Fruit fly (Drosophila melanogaster) whole organism, embryonic: Measurements from ENCODE around the gene Hayan.

Experiments used
- Abd-B ChIP-seq: fragments of 200-800 bp; sonication (Bioruptor generic); optimal IDR thresholded peaks from 2 replicates; lab custom pipeline; 2018; ENCODE audit warnings: missing biosample characterization, mild to moderate bottlenecking, missing genetic modification characterization, moderate library complexity
- Aef1 ChIP-seq: fragments of 200-800 bp; sonication (Bioruptor generic); IDR thresholded peaks from 3 replicates; pipeline ENCODE4 v1.3.6; 2022; ENCODE audit warnings: missing biosample characterization, missing genetic modification characterization
- Bdp1 ChIP-seq: fragments of 200-800 bp; sonication (Bioruptor generic); optimal IDR thresholded peaks from 3 replicates; lab custom pipeline; 2016; ENCODE audit warnings: missing biosample characterization, missing genetic modification characterization
- CG10321 ChIP-seq: fragments of 200-800 bp; sonication (Bioruptor generic); IDR thresholded peaks from 2 replicates; pipeline ENCODE4 v1.3.6; 2022; ENCODE audit warnings: missing biosample characterization, missing genetic modification characterization
- CG11085 ChIP-seq: fragments of 200-800 bp; sonication (Bioruptor generic); IDR thresholded peaks from 2 replicates; pipeline ENCODE4 v1.3.6; 2022; ENCODE audit warnings: missing biosample characterization, missing genetic modification characterization
- CG11723 ChIP-seq: fragments of 200-800 bp; sonication (Bioruptor generic); optimal IDR thresholded peaks from 2 replicates; lab custom pipeline; 2017; ENCODE audit warnings: missing biosample characterization, mild to moderate bottlenecking, missing genetic modification characterization
- CG12155 ChIP-seq: fragments of 200-800 bp; sonication (Bioruptor generic); optimal IDR thresholded peaks from 3 replicates; lab custom pipeline; 2016; ENCODE audit warnings: missing biosample characterization, missing genetic modification characterization
- CG13296 ChIP-seq: fragments of 200-800 bp; sonication (Bioruptor generic); optimal IDR thresholded peaks from 3 replicates; lab custom pipeline; 2018; ENCODE audit warnings: missing biosample characterization, mild to moderate bottlenecking, missing genetic modification characterization
- CG13424 ChIP-seq: fragments of 200-800 bp; sonication (Bioruptor generic); optimal IDR thresholded peaks from 2 replicates; lab custom pipeline; 2019; ENCODE audit warnings: missing biosample characterization, mild to moderate bottlenecking, missing genetic modification characterization, moderate library complexity
- CG14667 ChIP-seq: fragments of 200-800 bp; sonication (Bioruptor generic); IDR thresholded peaks from 2 replicates; pipeline ENCODE4 v1.3.6; 2022; ENCODE audit warnings: missing biosample characterization, missing genetic modification characterization
- CG17328 ChIP-seq: fragments of 200-800 bp; sonication (Bioruptor generic); IDR thresholded peaks from 2 replicates; pipeline ENCODE4 v1.3.6; 2022; ENCODE audit warnings: missing biosample characterization, missing genetic modification characterization
- CG2116 ChIP-seq: fragments of 200-800 bp; sonication (Bioruptor generic); optimal IDR thresholded peaks from 3 replicates; lab custom pipeline; 2018; ENCODE audit warnings: missing biosample characterization, mild to moderate bottlenecking, missing genetic modification characterization
- CG30403 ChIP-seq: fragments of 200-800 bp; sonication (Bioruptor generic); optimal IDR thresholded peaks from 3 replicates; lab custom pipeline; 2016; ENCODE audit warnings: missing biosample characterization, missing genetic modification characterization
- CG32767 ChIP-seq: fragments of 200-800 bp; sonication (Bioruptor generic); IDR thresholded peaks from 2 replicates; pipeline ENCODE4 v1.3.6; 2022; ENCODE audit warnings: missing biosample characterization, missing genetic modification characterization
- CG3407 ChIP-seq: fragments of 200-800 bp; sonication (Bioruptor generic); optimal IDR thresholded peaks from 2 replicates; lab custom pipeline; 2018; ENCODE audit warnings: missing biosample characterization, mild to moderate bottlenecking, missing genetic modification characterization
- CG3995 ChIP-seq: fragments of 200-800 bp; sonication (Bioruptor generic); optimal IDR thresholded peaks from 3 replicates; lab custom pipeline; 2016; ENCODE audit warnings: missing biosample characterization, missing genetic modification characterization
- CG42726 ChIP-seq: fragments of 200-800 bp; sonication (Bioruptor generic); IDR thresholded peaks from 2 replicates; pipeline ENCODE4 v1.3.6; 2022; ENCODE audit warnings: missing biosample characterization, missing genetic modification characterization; ENCODE audit not compliant: partially characterized antibody
- CG4360 ChIP-seq: fragments of 200-800 bp; sonication (Bioruptor generic); IDR thresholded peaks from 2 replicates; pipeline ENCODE4 v1.3.6; 2022; ENCODE audit warnings: missing biosample characterization, missing genetic modification characterization
- CG6791 ChIP-seq: fragments of 200-800 bp; sonication (Bioruptor generic); IDR thresholded peaks from 3 replicates; pipeline ENCODE4 v1.3.6; 2022; ENCODE audit warnings: missing biosample characterization, missing genetic modification characterization; ENCODE audit not compliant: partially characterized antibody
- CG7372 ChIP-seq: fragments of 200-800 bp; sonication (Bioruptor generic); IDR thresholded peaks from 2 replicates; pipeline ENCODE4 v1.3.6; 2022; ENCODE audit warnings: missing biosample characterization, missing genetic modification characterization
- CG7786 ChIP-seq: fragments of 200-800 bp; sonication (Bioruptor generic); optimal IDR thresholded peaks from 2 replicates; lab custom pipeline; 2016; ENCODE audit warnings: missing biosample characterization, missing genetic modification characterization
- CG8359 ChIP-seq: fragments of 200-800 bp; sonication (Bioruptor generic); optimal IDR thresholded peaks from 2 replicates; lab custom pipeline; 2017; ENCODE audit warnings: missing biosample characterization, mild to moderate bottlenecking, missing genetic modification characterization, borderline replicate concordance
- CG9817 ChIP-seq: fragments of 200-800 bp; sonication (Bioruptor generic); optimal IDR thresholded peaks from 2 replicates; lab custom pipeline; 2018; ENCODE audit warnings: missing biosample characterization, mild to moderate bottlenecking, missing genetic modification characterization, moderate library complexity
- Chrac-16 ChIP-seq: fragments of 200-800 bp; sonication (Bioruptor generic); optimal IDR thresholded peaks from 3 replicates; lab custom pipeline; 2016; ENCODE audit warnings: missing biosample characterization, missing genetic modification characterization
- Doc2 ChIP-seq: fragments of 200-800 bp; sonication (Bioruptor generic); IDR thresholded peaks from 2 replicates; pipeline ENCODE4 v1.3.6; 2022; ENCODE audit warnings: missing biosample characterization, missing genetic modification characterization
- Drgx ChIP-seq: fragments of 200-800 bp; sonication (Bioruptor generic); IDR thresholded peaks from 2 replicates; pipeline ENCODE4 v1.3.6; 2022; ENCODE audit warnings: missing biosample characterization, missing genetic modification characterization
- Fer2 ChIP-seq: fragments of 200-800 bp; sonication (Bioruptor generic); optimal IDR thresholded peaks from 2 replicates; lab custom pipeline; 2018; ENCODE audit warnings: missing biosample characterization, mild to moderate bottlenecking, missing genetic modification characterization, moderate library complexity
- H15 ChIP-seq: fragments of 200-800 bp; sonication (Bioruptor generic); IDR thresholded peaks from 3 replicates; pipeline ENCODE4 v1.3.6; 2022; ENCODE audit warnings: missing biosample characterization, missing genetic modification characterization
- HLHmδ ChIP-seq: fragments of 200-800 bp; sonication (Bioruptor generic); optimal IDR thresholded peaks from 2 replicates; lab custom pipeline; 2018; ENCODE audit warnings: missing biosample characterization, mild to moderate bottlenecking, missing genetic modification characterization, moderate library complexity
- Hey ChIP-seq: fragments of 200-800 bp; sonication (Bioruptor generic); optimal IDR thresholded peaks from 3 replicates; lab custom pipeline; 2018; ENCODE audit warnings: missing biosample characterization, mild to moderate bottlenecking, missing genetic modification characterization
- MTF-1 ChIP-seq: fragments of 200-800 bp; sonication (Bioruptor generic); optimal IDR thresholded peaks from 2 replicates; lab custom pipeline; 2018; ENCODE audit warnings: missing biosample characterization, mild to moderate bottlenecking, missing genetic modification characterization, borderline replicate concordance
- Sox102F ChIP-seq: fragments of 200-800 bp; sonication (Bioruptor generic); optimal IDR thresholded peaks from 2 replicates; lab custom pipeline; 2018; ENCODE audit warnings: missing biosample characterization, mild to moderate bottlenecking, missing genetic modification characterization, moderate library complexity
- Sry-β ChIP-seq: fragments of 200-800 bp; sonication (Bioruptor generic); optimal IDR thresholded peaks from 2 replicates; lab custom pipeline; 2018; ENCODE audit warnings: missing biosample characterization, mild to moderate bottlenecking, missing genetic modification characterization, moderate library complexity
- az2 ChIP-seq: fragments of 200-800 bp; sonication (Bioruptor generic); optimal IDR thresholded peaks from 3 replicates; lab custom pipeline; 2016; ENCODE audit warnings: missing biosample characterization, missing genetic modification characterization
- dati ChIP-seq: fragments of 200-800 bp; sonication (Bioruptor generic); IDR thresholded peaks from 2 replicates; pipeline ENCODE4 v1.3.6; 2022; ENCODE audit warnings: missing biosample characterization, missing genetic modification characterization
- dmrt11E ChIP-seq: fragments of 200-800 bp; sonication (Bioruptor generic); optimal IDR thresholded peaks from 3 replicates; lab custom pipeline; 2018; ENCODE audit warnings: missing biosample characterization, mild to moderate bottlenecking, missing genetic modification characterization, moderate library complexity
- emc ChIP-seq: fragments of 200-800 bp; sonication (Bioruptor generic); optimal IDR thresholded peaks from 2 replicates; lab custom pipeline; 2016; ENCODE audit warnings: missing biosample characterization, missing genetic modification characterization
- ems ChIP-seq: fragments of 200-800 bp; sonication (Bioruptor generic); optimal IDR thresholded peaks from 3 replicates; lab custom pipeline; 2016; ENCODE audit warnings: missing biosample characterization, missing genetic modification characterization
- eve ChIP-seq, 2 experiments: fragments of >200 bp; optimal IDR thresholded peaks; 2 replicates each; lab custom pipeline; 2017; ENCODE audit warnings: missing biosample characterization in 2 of 2, missing genetic modification characterization in 2 of 2
- eyg ChIP-seq: fragments of 200-800 bp; sonication (Bioruptor generic); optimal IDR thresholded peaks from 3 replicates; lab custom pipeline; 2016; ENCODE audit warnings: missing biosample characterization, missing genetic modification characterization
- gcm ChIP-seq: fragments of 200-800 bp; sonication (Bioruptor generic); optimal IDR thresholded peaks from 2 replicates; lab custom pipeline; 2019; ENCODE audit warnings: missing biosample characterization, mild to moderate bottlenecking, missing genetic modification characterization, moderate library complexity
- gt ChIP-seq: fragments of 200-800 bp; sonication (Bioruptor generic); IDR thresholded peaks from 2 replicates; pipeline ENCODE4 v1.3.6; 2022; ENCODE audit warnings: missing biosample characterization, missing genetic modification characterization
- lab ChIP-seq: fragments of 200-800 bp; sonication (Bioruptor generic); optimal IDR thresholded peaks from 3 replicates; lab custom pipeline; 2017; ENCODE audit warnings: missing biosample characterization, missing genetic modification characterization, mild to moderate bottlenecking, moderate library complexity, missing genetic modification reagents
- lov ChIP-seq, 2 experiments: fragments of 200-800 bp in 1 of 2; fragments of >200 bp in 1 of 2; sonication (Bioruptor generic) in 1 of 2; IDR thresholded peaks in 1 of 2; optimal IDR thresholded peaks in 1 of 2; 2 replicates in 1 of 2; 3 replicates in 1 of 2; pipeline versions ENCODE4 v1.3.6 to Lab custom; 2017 to 2022; ENCODE audit warnings: missing biosample characterization in 1 of 2, missing genetic modification characterization in 1 of 2
- nerfin-2 ChIP-seq: fragments of 200-800 bp; sonication (Bioruptor generic); IDR thresholded peaks from 2 replicates; pipeline ENCODE4 v1.3.6; 2022; ENCODE audit warnings: missing biosample characterization, missing genetic modification characterization; ENCODE audit not compliant: partially characterized antibody
- otp ChIP-seq: fragments of 200-800 bp; sonication (Bioruptor generic); IDR thresholded peaks from 3 replicates; pipeline ENCODE4, ENCODE4 v1.3.6; 2022; ENCODE audit warnings: missing biosample characterization, missing genetic modification characterization
- pzg ChIP-seq: fragments of 200-800 bp; sonication (Bioruptor generic); optimal IDR thresholded peaks from 3 replicates; lab custom pipeline; 2018; ENCODE audit warnings: missing biosample characterization, mild to moderate bottlenecking, missing genetic modification characterization, moderate library complexity
- scrt ChIP-seq: fragments of 200-800 bp; sonication (Bioruptor generic); optimal IDR thresholded peaks from 2 replicates; lab custom pipeline; 2018; ENCODE audit warnings: missing biosample characterization, mild to moderate bottlenecking, missing genetic modification characterization, moderate library complexity
- sob ChIP-seq: fragments of 200-800 bp; sonication (Bioruptor generic); IDR thresholded peaks from 2 replicates; pipeline ENCODE4 v1.3.6; 2022; ENCODE audit warnings: missing biosample characterization, missing genetic modification characterization
- tup ChIP-seq: fragments of 200-800 bp; sonication (Bioruptor generic); optimal IDR thresholded peaks from 2 replicates; lab custom pipeline; 2016; ENCODE audit warnings: missing biosample characterization, mild to moderate bottlenecking, missing genetic modification characterization, moderate library complexity
- wek ChIP-seq: fragments of 200-800 bp; sonication (Bioruptor generic); optimal IDR thresholded peaks from 3 replicates; lab custom pipeline; 2018; ENCODE audit warnings: missing biosample characterization, mild to moderate bottlenecking, missing genetic modification characterization, moderate library complexity

The Hayan gene

dm6 chrX:18512271-18512679, 28.7 kb upstream of the Hayan start, which contains the start of gene Ggt-1 (continued):
- TF ChIP-seq H15 (GFP tag; lab: Robert Waterston, UW) (no peak), CG13424 (no peak), CG14667 (GFP tag; lab: Robert Waterston, UW) (no peak), CG17328 (no peak), sob (peak; percentile 49; the same call in 1 of the 2 replicates), Bdp1 (GFP tag; lab: Kevin White, UChicago) (no peak), CG13296 (GFP tag; lab: Kevin White, UChicago) (no peak), CG32767 (GFP tag; lab: Robert Waterston, UW) (no peak), CG7372 (GFP tag; lab: Robert Waterston, UW) (no peak), lab (peak; percentile 42), CG10321 (no peak), CG11723 (GFP tag; lab: Kevin White, UChicago) (no peak), eve (GFP tag; optimal IDR thresholded peaks at IDR 0.05; lab: Kevin White, UChicago) (no peak), pzg (GFP tag; lab: Kevin White, UChicago) (peak; percentile 76), Drgx (no peak), CG3995 (GFP tag; lab: Kevin White, UChicago) (peak; percentile 97), HLHmδ (GFP tag; lab: Kevin White, UChicago) (no peak), CG2116 (peak; percentile 46), otp (GFP tag; lab: Robert Waterston, UW) (no peak), Hey (tag; lab: Kevin White, UChicago) (no peak), Sox102F (no peak), nerfin-2 (GFP tag; lab: Robert Waterston, UW) (peak; percentile 97), CG4360 (no peak), CG11085 (no peak), CG8359 (GFP tag; lab: Kevin White, UChicago) (no peak), dati (GFP tag; lab: Robert Waterston, UW) (no peak), CG9817 (tag; lab: Kevin White, UChicago) (no peak), Abd-B (GFP tag; lab: Kevin White, UChicago) (no peak), eyg (GFP tag; lab: Kevin White, UChicago) (no peak), MTF-1 (peak; percentile 100), lov (optimal IDR thresholded peaks at IDR 0.05; lab: Kevin White, UChicago) (no peak), lov (GFP tag; IDR thresholded peaks at IDR 0.05; lab: Robert Waterston, UW) (no peak), Doc2 (GFP tag; lab: Robert Waterston, UW) (no peak), wek (GFP tag; lab: Kevin White, UChicago) (peak; percentile 3), CG6791 (GFP tag; lab: Robert Waterston, UW) (peak; percentile 95), CG42726 (peak; percentile 84), Chrac-16 (GFP tag; lab: Kevin White, UChicago) (no peak), az2 (GFP tag; lab: Kevin White, UChicago) (no peak), Aef1 (GFP tag; lab: Robert Waterston, UW) (no peak), gt (GFP tag; lab: Robert Waterston, UW) (no peak), emc (no peak), gcm (GFP tag; lab: Kevin White, UChicago) (no peak), CG30403 (GFP tag; lab: Kevin White, UChicago) (no peak), tup (GFP tag; lab: Kevin White, UChicago) (no peak), Fer2 (tag; lab: Kevin White, UChicago) (no peak), dmrt11E (tag; lab: Kevin White, UChicago) (no peak), scrt (no peak), CG7786 (GFP tag; lab: Kevin White, UChicago) (no peak), CG12155 (GFP tag; lab: Kevin White, UChicago) (no peak), ems (GFP tag; lab: Kevin White, UChicago) (no peak), CG3407 (GFP tag; lab: Kevin White, UChicago) (no peak), Sry-β (GFP tag; lab: Kevin White, UChicago) (no peak)
